Worm (Caenorhabditis elegans) whole organism, L4/young adult: ENCODE results near the gene rbr-2.

Experiments used
- W03F9.2 ChIP-seq: fragments of 150-350 bp; optimal IDR thresholded peaks from 2 replicates; lab custom pipeline; 2014; ENCODE audit warnings: missing biosample characterization, missing genetic modification characterization
- dao-5 ChIP-seq: sonication (generic microtip); optimal IDR thresholded peaks from 2 replicates; lab custom pipeline; 2016; ENCODE audit warnings: missing genotype, missing genetic modification characterization, moderate library complexity, missing compliant biosample characterization
- him-1 ChIP-seq: sonication (generic microtip); optimal IDR thresholded peaks from 2 replicates; lab custom pipeline; 2016; ENCODE audit warnings: missing genotype, missing genetic modification reagents, missing genetic modification characterization, missing compliant biosample characterization

DNA sequence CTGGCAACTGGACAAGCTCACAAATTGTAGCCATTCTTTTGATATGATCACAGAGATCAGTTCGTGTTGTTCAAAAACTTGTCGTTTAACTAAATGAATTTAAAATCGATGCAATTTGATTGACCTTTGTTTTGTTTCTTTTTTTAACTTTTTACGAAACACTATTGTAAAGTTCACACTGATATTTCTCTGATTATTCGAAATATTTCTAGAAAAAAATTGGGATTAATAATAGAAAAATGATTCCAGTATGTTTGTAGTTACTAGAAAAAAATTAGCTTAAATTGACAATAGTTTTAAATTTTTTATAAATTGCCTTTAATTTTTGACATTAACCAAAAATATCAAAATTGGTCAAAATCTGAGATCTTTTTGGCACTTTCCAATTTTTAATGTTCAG, 10.7 kb upstream of the rbr-2 start, which contains the start of gene ZK596.2:
- TF ChIP-seq him-1 (tag; lab: Kevin White, UChicago) = no peak
- TF ChIP-seq dao-5 (tag; lab: Kevin White, UChicago) = no peak
- TF ChIP-seq W03F9.2 = no peak
